Worm (Caenorhabditis elegans): ENCODE measurements around the gene H04D03.2.

The H04D03.2 gene

ce11 chrIII:10415822-10416221 is 26.4 kb downstream of the H04D03.2 start, which contains the start of gene ymel-1 (continued):
- TF ChIP-seq atf-7 (tag; optimal IDR thresholded peaks at IDR 0.05): no peak
- no peak for TF ChIP-seq dpff-1 (tag; optimal IDR thresholded peaks at IDR 0.05)
- no peak for TF ChIP-seq cebp-1 (GFP tag; IDR thresholded peaks at IDR 0.05)
- peak; percentile 55 for TF ChIP-seq cebp-1 (tag; optimal IDR thresholded peaks at IDR 0.05)
- no peak for TF ChIP-seq zfh-2 (GFP tag; conservative IDR thresholded peaks at IDR 0.05)
- no peak for TF ChIP-seq mes-4 (tag; optimal IDR thresholded peaks at IDR 0.05)
- no peak for TF ChIP-seq dox-1 (GFP tag; IDR thresholded peaks at IDR 0.05)
- no peak for TF ChIP-seq lsy-27 (tag; optimal IDR thresholded peaks at IDR 0.05; ENCODE audit: borderline replicate concordance, insufficient read depth)
- 0 out of 2 replicates have a peak, but pooled peaks have one; percentile 27 for TF ChIP-seq aptf-2 (GFP tag; conservative IDR thresholded peaks at IDR 0.05)
- TF ChIP-seq ztf-26 (tag; optimal IDR thresholded peaks at IDR 0.05): no peak
- peak in 1 of 2 experiments; percentile 40 for TF ChIP-seq let-607 (tag; optimal IDR thresholded peaks at IDR 0.05)
- no peak for TF ChIP-seq B0019.2 (GFP tag; conservative IDR thresholded peaks at IDR 0.05)
- TF ChIP-seq tlf-1 (GFP tag; optimal IDR thresholded peaks at IDR 0.05): no peak
- TF ChIP-seq egrh-3 (GFP tag; IDR thresholded peaks at IDR 0.05): no peak
- TF ChIP-seq snpc-3.4 (tag; optimal IDR thresholded peaks at IDR 0.05): no peak
- peak; percentile 32; the same call in 1 of the 2 replicates for TF ChIP-seq pbrm-1 (GFP tag; IDR thresholded peaks at IDR 0.05)
- 0 out of 2 replicates have a peak, but pooled peaks have one; percentile 23 for TF ChIP-seq Y53G8AR.9 (GFP tag; conservative IDR thresholded peaks at IDR 0.05)
- TF ChIP-seq madf-10 (tag; optimal IDR thresholded peaks at IDR 0.05): peak; percentile 7
- peak; percentile 11 for TF ChIP-seq B0035.1 (tag; optimal IDR thresholded peaks at IDR 0.05)
- TF ChIP-seq let-526 (GFP tag; IDR thresholded peaks at IDR 0.05): no peak
- no peak for TF ChIP-seq snpc-1.1 (tag; optimal IDR thresholded peaks at IDR 0.05; ENCODE audit: insufficient read depth)
- TF ChIP-seq attf-5 (GFP tag; optimal IDR thresholded peaks at IDR 0.05): peak; percentile 69
- no peak for TF ChIP-seq nfya-1 (tag; optimal IDR thresholded peaks at IDR 0.05; ENCODE audit: borderline replicate concordance, insufficient read depth)
- TF ChIP-seq D2030.7 (GFP tag; IDR thresholded peaks at IDR 0.05): no peak
- no peak for TF ChIP-seq Y79H2A.3 (GFP tag; conservative IDR thresholded peaks at IDR 0.05)
- no peak for TF ChIP-seq akir-1 (GFP tag; optimal IDR thresholded peaks at IDR 0.05)
- TF ChIP-seq K11D2.4 (GFP tag; IDR thresholded peaks at IDR 0.05): no peak

ce11 chrIII:10407198-10407663 is 35.0 kb downstream of the H04D03.2 start, which contains the start of gene hat-1:
hat-1 (minus strand) TSS chrIII:10407248.
- no peak for TF ChIP-seq fkh-3 (tag; optimal IDR thresholded peaks at IDR 0.05)
- TF ChIP-seq ceh-91 (GFP tag; IDR thresholded peaks at IDR 0.05): peak; percentile 93
- TF ChIP-seq F10E7.11 (tag; optimal IDR thresholded peaks at IDR 0.05): no peak
- peak in 1 of 2 experiments; percentile 55 for TF ChIP-seq rec-8 (tag; optimal IDR thresholded peaks at IDR 0.05)
- TF ChIP-seq B0019.2 (GFP tag; conservative IDR thresholded peaks at IDR 0.05): peak; percentile 97
- no peak for TF ChIP-seq nhr-120 (GFP tag; IDR thresholded peaks at IDR 0.05)
- peak; percentile 92 for TF ChIP-seq Y95B8A.8 (GFP tag; IDR thresholded peaks at IDR 0.05)
- no peak for TF ChIP-seq unc-62 (GFP tag; optimal IDR thresholded peaks at IDR 0.05)
- no peak for TF ChIP-seq F39B2.1 (GFP tag; IDR thresholded peaks at IDR 0.05)
- TF ChIP-seq F49E8.2 (tag; optimal IDR thresholded peaks at IDR 0.05; ENCODE audit: insufficient read depth): peak; percentile 79
- 0 out of 2 replicates have a peak, but pooled peaks have one; percentile 50 for TF ChIP-seq hmg-20 (GFP tag; IDR thresholded peaks at IDR 0.05)
- no peak for TF ChIP-seq bed-1 (GFP tag; IDR thresholded peaks at IDR 0.05)
- TF ChIP-seq nhr-80 (tag; optimal IDR thresholded peaks at IDR 0.05): peak; percentile 50
- peak; percentile 97 for TF ChIP-seq nfyb-1 (GFP tag; IDR thresholded peaks at IDR 0.05)
- peak; percentile 98 for TF ChIP-seq zfh-2 (GFP tag; conservative IDR thresholded peaks at IDR 0.05)
- TF ChIP-seq aptf-3 (GFP tag; IDR thresholded peaks at IDR 0.05): no peak
- TF ChIP-seq hlh-26 (GFP tag; conservative IDR thresholded peaks at IDR 0.05): no peak
- TF ChIP-seq madf-6 (GFP tag; IDR thresholded peaks at IDR 0.05): peak; percentile 96
- TF ChIP-seq ceh-100 (GFP tag; IDR thresholded peaks at IDR 0.05): peak; percentile 88
- peak; percentile 54 for TF ChIP-seq aptf-2 (GFP tag; conservative IDR thresholded peaks at IDR 0.05)
- TF ChIP-seq cebp-1 (GFP tag; IDR thresholded peaks at IDR 0.05): peak; percentile 98
- peak; percentile 100 for TF ChIP-seq cebp-1 (tag; optimal IDR thresholded peaks at IDR 0.05)
- no peak for TF ChIP-seq mes-4 (tag; optimal IDR thresholded peaks at IDR 0.05)
- TF ChIP-seq egl-44 (GFP tag; IDR thresholded peaks at IDR 0.05): peak; percentile 53; the same call in 1 of the 2 replicates
- TF ChIP-seq ztf-3 (GFP tag; optimal IDR thresholded peaks at IDR 0.05): peak; percentile 44
